Fruit fly (Drosophila melanogaster) whole organism, embryonic: ENCODE results near the gene gish.

Experiments
- Aef1 ChIP-seq: fragments of 200-800 bp; sonication (Bioruptor generic); IDR thresholded peaks from 3 replicates; pipeline ENCODE4 v1.3.6; 2022; ENCODE audit warnings: missing biosample characterization, missing genetic modification characterization
- C15 ChIP-seq: fragments of 200-800 bp; sonication (Bioruptor generic); IDR thresholded peaks from 3 replicates; pipeline ENCODE4 v1.3.6; 2022; ENCODE audit warnings: missing biosample characterization, missing genetic modification characterization
- CG12769 ChIP-seq: fragments of 200-800 bp; sonication (Bioruptor generic); optimal IDR thresholded peaks from 2 replicates; lab custom pipeline; 2019; ENCODE audit warnings: missing biosample characterization, mild to moderate bottlenecking, missing genetic modification characterization, moderate library complexity
- CG13287 ChIP-seq: fragments of 200-800 bp; sonication (Bioruptor generic); IDR thresholded peaks from 2 replicates; pipeline ENCODE4 v1.3.6; 2022; ENCODE audit warnings: missing biosample characterization, missing genetic modification characterization; ENCODE audit not compliant: partially characterized antibody
- CG13894 ChIP-seq: fragments of 200-800 bp; sonication (Bioruptor generic); optimal IDR thresholded peaks from 3 replicates; lab custom pipeline; 2018; ENCODE audit warnings: missing biosample characterization, mild to moderate bottlenecking, missing genetic modification characterization, moderate library complexity
- CG17186 ChIP-seq: fragments of 200-800 bp; sonication (Bioruptor generic); optimal IDR thresholded peaks from 3 replicates; lab custom pipeline; 2017; ENCODE audit warnings: missing biosample characterization, missing genetic modification reagents, missing genetic modification characterization
- CG17361 ChIP-seq: fragments of 200-800 bp; sonication (Bioruptor generic); IDR thresholded peaks from 3 replicates; pipeline ENCODE4 v1.3.6; 2022; ENCODE audit warnings: missing biosample characterization, missing genetic modification characterization
- CG17829 ChIP-seq: fragments of 200-800 bp; optimal IDR thresholded peaks from 2 replicates; lab custom pipeline; 2019; ENCODE audit warnings: missing biosample characterization, mild to moderate bottlenecking, missing genetic modification characterization, moderate library complexity
- CG2199 ChIP-seq: fragments of 200-800 bp; sonication (Bioruptor generic); IDR thresholded peaks from 3 replicates; pipeline ENCODE4 v1.3.6; 2022; ENCODE audit warnings: missing biosample characterization, missing genetic modification characterization
- CG31365 ChIP-seq: fragments of 200-800 bp; sonication (Bioruptor generic); optimal IDR thresholded peaks from 2 replicates; lab custom pipeline; 2018; ENCODE audit warnings: missing biosample characterization, mild to moderate bottlenecking, missing genetic modification characterization
- CG4360 ChIP-seq: fragments of 200-800 bp; sonication (Bioruptor generic); IDR thresholded peaks from 2 replicates; pipeline ENCODE4 v1.3.6; 2022; ENCODE audit warnings: missing biosample characterization, missing genetic modification characterization
- CG6813 ChIP-seq: fragments of 200-800 bp; sonication (Bioruptor generic); optimal IDR thresholded peaks from 2 replicates; lab custom pipeline; 2017; ENCODE audit warnings: missing biosample characterization, missing genetic modification characterization, mild to moderate bottlenecking, moderate library complexity, missing genetic modification reagents
- CG7271 ChIP-seq: fragments of 200-800 bp; sonication (Bioruptor generic); optimal IDR thresholded peaks from 2 replicates; lab custom pipeline; 2018; ENCODE audit warnings: missing biosample characterization, mild to moderate bottlenecking, missing genetic modification characterization, moderate library complexity
- CG8924 ChIP-seq: fragments of 200-800 bp; optimal IDR thresholded peaks from 3 replicates; lab custom pipeline; 2019; ENCODE audit warnings: missing biosample characterization, mild to moderate bottlenecking, missing genetic modification characterization, moderate library complexity
- CTCF ChIP-seq: fragments of 200-800 bp; sonication (Bioruptor generic); optimal IDR thresholded peaks from 2 replicates; lab custom pipeline; 2017; ENCODE audit warnings: missing biosample characterization, mild to moderate bottlenecking, missing genetic modification characterization, moderate library complexity
- Dp ChIP-seq: fragments of 200-800 bp; sonication (Bioruptor generic); optimal IDR thresholded peaks from 2 replicates; lab custom pipeline; 2018; ENCODE audit warnings: missing biosample characterization, mild to moderate bottlenecking, missing genetic modification characterization, moderate library complexity
- Fer1 ChIP-seq: fragments of 200-800 bp; sonication (Bioruptor generic); optimal IDR thresholded peaks from 2 replicates; lab custom pipeline; 2017; ENCODE audit warnings: missing biosample characterization, mild to moderate bottlenecking, missing genetic modification characterization
- Fer2 ChIP-seq: fragments of 200-800 bp; sonication (Bioruptor generic); optimal IDR thresholded peaks from 2 replicates; lab custom pipeline; 2018; ENCODE audit warnings: missing biosample characterization, mild to moderate bottlenecking, missing genetic modification characterization, moderate library complexity
- HLH4C ChIP-seq: fragments of 200-800 bp; sonication (Bioruptor generic); IDR thresholded peaks from 3 replicates; pipeline ENCODE4 v1.3.6; 2022; ENCODE audit warnings: missing biosample characterization, missing genetic modification characterization; ENCODE audit not compliant: partially characterized antibody
- HmgZ ChIP-seq: fragments of 200-800 bp; sonication (Bioruptor generic); optimal IDR thresholded peaks from 2 replicates; lab custom pipeline; 2018; ENCODE audit warnings: missing biosample characterization, mild to moderate bottlenecking, missing genetic modification characterization
- NC2α ChIP-seq: fragments of 200-800 bp; sonication (Bioruptor generic); optimal IDR thresholded peaks from 2 replicates; lab custom pipeline; 2016; ENCODE audit warnings: missing biosample characterization, missing genetic modification characterization
- Opbp ChIP-seq: fragments of 200-800 bp; sonication (Bioruptor generic); IDR thresholded peaks from 3 replicates; pipeline ENCODE4 v1.3.6; 2022; ENCODE audit warnings: missing biosample characterization, missing genetic modification characterization; ENCODE audit not compliant: partially characterized antibody
- Optix ChIP-seq: fragments of 200-800 bp; sonication (Bioruptor generic); IDR thresholded peaks from 3 replicates; pipeline ENCODE4 v1.3.6; 2022; ENCODE audit warnings: missing biosample characterization, missing genetic modification characterization
- Pdp1 ChIP-seq, 2 experiments: fragments of 200-800 bp; sonication (Bioruptor generic); optimal IDR thresholded peaks; 3 replicates each; lab custom pipeline; 2016; ENCODE audit warnings: missing biosample characterization in 2 of 2, missing genetic modification characterization in 2 of 2, mild to moderate bottlenecking in 1 of 2, moderate library complexity in 1 of 2
- Ptx1 ChIP-seq: fragments of 200-800 bp; sonication (Bioruptor generic); IDR thresholded peaks from 2 replicates; pipeline ENCODE4 v1.3.6; 2022; ENCODE audit warnings: missing biosample characterization, missing genetic modification characterization
- Tbp ChIP-seq: fragments of >200 bp; optimal IDR thresholded peaks from 2 replicates; lab custom pipeline; 2018; ENCODE audit warnings: missing biosample characterization, missing genetic modification characterization
- YL-1 ChIP-seq: fragments of 200-800 bp; sonication (Bioruptor generic); optimal IDR thresholded peaks from 3 replicates; lab custom pipeline; 2017; ENCODE audit warnings: missing biosample characterization, mild to moderate bottlenecking, missing genetic modification characterization
- amos ChIP-seq: fragments of 200-800 bp; sonication (Bioruptor generic); IDR thresholded peaks from 2 replicates; pipeline ENCODE4 v1.3.6; 2022; ENCODE audit warnings: missing biosample characterization, missing genetic modification characterization; ENCODE audit not compliant: partially characterized antibody
- dimm ChIP-seq: fragments of 200-800 bp; sonication (Bioruptor generic); IDR thresholded peaks from 2 replicates; pipeline ENCODE4 v1.3.6; 2022; ENCODE audit warnings: missing biosample characterization, missing genetic modification characterization
- exex ChIP-seq: fragments of 200-800 bp; sonication (Bioruptor generic); optimal IDR thresholded peaks from 4 replicates; lab custom pipeline; 2018; ENCODE audit warnings: missing biosample characterization, mild to moderate bottlenecking, missing genetic modification characterization, moderate library complexity
- gcm2 ChIP-seq: fragments of 200-800 bp; sonication (Bioruptor generic); optimal IDR thresholded peaks from 2 replicates; lab custom pipeline; 2016; ENCODE audit warnings: missing biosample characterization, missing genetic modification characterization
- grau ChIP-seq: fragments of 200-800 bp; optimal IDR thresholded peaks from 3 replicates; lab custom pipeline; 2019; ENCODE audit warnings: missing biosample characterization, mild to moderate bottlenecking, missing genetic modification characterization, moderate library complexity
- grn ChIP-seq: fragments of 200-800 bp; sonication (Bioruptor generic); optimal IDR thresholded peaks from 3 replicates; lab custom pipeline; 2017; ENCODE audit warnings: missing biosample characterization, missing genetic modification characterization
- gro ChIP-seq: fragments of 200-800 bp; sonication (Bioruptor generic); optimal IDR thresholded peaks from 2 replicates; lab custom pipeline; 2016; ENCODE audit warnings: missing biosample characterization, missing genetic modification characterization
- gsb-n ChIP-seq: fragments of 200-800 bp; sonication (Bioruptor generic); optimal IDR thresholded peaks from 3 replicates; lab custom pipeline; 2018; ENCODE audit warnings: missing biosample characterization, mild to moderate bottlenecking, missing genetic modification characterization
- kah ChIP-seq: fragments of 200-800 bp; sonication (Bioruptor generic); optimal IDR thresholded peaks from 2 replicates; lab custom pipeline; 2018; ENCODE audit warnings: missing biosample characterization, mild to moderate bottlenecking, missing genetic modification characterization
- lbe ChIP-seq: fragments of 200-800 bp; sonication (Bioruptor generic); optimal IDR thresholded peaks from 2 replicates; lab custom pipeline; 2016; ENCODE audit warnings: missing biosample characterization, mild to moderate bottlenecking, missing genetic modification characterization
- mld ChIP-seq: fragments of 200-800 bp; sonication (Bioruptor generic); IDR thresholded peaks from 3 replicates; pipeline ENCODE4 v1.3.6; 2022; ENCODE audit warnings: missing biosample characterization, missing genetic modification characterization; ENCODE audit not compliant: partially characterized antibody
- nerfin-1 ChIP-seq: fragments of 200-800 bp; sonication (Bioruptor generic); optimal IDR thresholded peaks from 3 replicates; lab custom pipeline; 2019; ENCODE audit warnings: missing biosample characterization, mild to moderate bottlenecking, missing genetic modification characterization, moderate library complexity
- nmo ChIP-seq: fragments of 200-800 bp; sonication (Bioruptor generic); optimal IDR thresholded peaks from 2 replicates; lab custom pipeline; 2018; ENCODE audit warnings: missing biosample characterization, mild to moderate bottlenecking, missing genetic modification characterization, moderate library complexity
- pzg ChIP-seq: fragments of 200-800 bp; sonication (Bioruptor generic); optimal IDR thresholded peaks from 3 replicates; lab custom pipeline; 2018; ENCODE audit warnings: missing biosample characterization, mild to moderate bottlenecking, missing genetic modification characterization, moderate library complexity
- sd ChIP-seq: fragments of 200-800 bp; sonication (Bioruptor generic); optimal IDR thresholded peaks from 3 replicates; lab custom pipeline; 2018; ENCODE audit warnings: missing biosample characterization, mild to moderate bottlenecking, missing genetic modification characterization, moderate library complexity
- sens ChIP-seq: fragments of 200-800 bp; sonication (Bioruptor generic); peaks from one replicate; lab custom pipeline; 2016; ENCODE audit warnings: missing biosample characterization, missing genetic modification characterization
- sens-2 ChIP-seq: fragments of 200-800 bp; sonication (Bioruptor generic); IDR thresholded peaks from 2 replicates; pipeline ENCODE4 v1.3.6; 2022; ENCODE audit warnings: missing biosample characterization, missing genetic modification characterization
- slbo ChIP-seq: fragments of 200-800 bp; sonication (Bioruptor generic); IDR thresholded peaks from 2 replicates; pipeline ENCODE4 v1.3.6; 2022; ENCODE audit warnings: missing biosample characterization, missing genetic modification characterization
- sqz ChIP-seq: fragments of 200-800 bp; sonication (Bioruptor generic); optimal IDR thresholded peaks from 3 replicates; lab custom pipeline; 2018; ENCODE audit warnings: missing biosample characterization, mild to moderate bottlenecking, missing genetic modification characterization
- sr ChIP-seq: fragments of 200-800 bp; sonication (Bioruptor generic); IDR thresholded peaks from 3 replicates; pipeline ENCODE4 v1.3.6; 2022; ENCODE audit warnings: missing biosample characterization, missing genetic modification characterization
- stwl ChIP-seq: fragments of 200-800 bp; sonication (Bioruptor generic); optimal IDR thresholded peaks from 3 replicates; lab custom pipeline; 2018; ENCODE audit warnings: missing biosample characterization, mild to moderate bottlenecking, missing genetic modification characterization, moderate library complexity
- trem ChIP-seq: fragments of 200-800 bp; optimal IDR thresholded peaks from 3 replicates; lab custom pipeline; 2019; ENCODE audit warnings: missing biosample characterization, mild to moderate bottlenecking, missing genetic modification characterization, moderate library complexity
- zen ChIP-seq: fragments of 200-800 bp; sonication (Bioruptor generic); optimal IDR thresholded peaks from 3 replicates; lab custom pipeline; 2018; ENCODE audit warnings: missing biosample characterization, mild to moderate bottlenecking, missing genetic modification characterization, moderate library complexity

The gish gene

DNA sequence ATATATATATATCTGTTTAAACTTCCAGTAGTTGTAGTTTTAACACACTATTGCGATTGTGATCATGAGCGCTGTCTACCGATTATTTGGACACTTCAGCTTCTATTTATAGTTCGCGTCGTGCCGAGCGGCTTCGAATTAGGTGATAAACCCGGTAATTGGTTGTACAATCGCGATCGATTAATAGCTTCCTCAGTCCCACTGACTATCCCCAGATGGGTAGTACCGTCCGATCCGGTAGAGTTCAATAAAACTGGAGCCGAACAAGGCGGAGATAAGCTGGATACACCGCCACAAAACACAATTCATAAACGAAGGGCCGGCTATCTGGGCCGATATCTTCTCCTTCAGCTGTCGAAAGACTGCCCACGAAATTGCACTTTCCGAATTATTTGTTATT is 65.6 kb downstream of the gish start:
- TF ChIP-seq dimm (no peak), exex (tag; lab: Kevin White, UChicago) (peak; percentile 86), Pdp1 (GFP tag; optimal IDR thresholded peaks at IDR 0.05; lab: Kevin White, UChicago) (peak in 1 of 2 experiments; percentile 20), mld (no peak), grn (GFP tag; lab: Kevin White, UChicago) (peak; percentile 58), sens (peak; percentile 41), CG13894 (peak; percentile 63), slbo (GFP tag; lab: Robert Waterston, UW) (no peak)

dm6 chr3R:16338342-16338741 is 66.1 kb downstream of the gish start:
- TF ChIP-seq amos (peak; percentile 49), CG2199 (peak; percentile 47; the same call in 2 of the 3 replicates), CG12769 (tag; lab: Kevin White, UChicago) (peak; percentile 26), kah (GFP tag; lab: Kevin White, UChicago) (no peak), CTCF (GFP tag; lab: Kevin White, UChicago) (peak; percentile 23), trem (tag; lab: Kevin White, UChicago) (peak; percentile 75), HmgZ (tag; lab: Kevin White, UChicago) (peak; percentile 28), lbe (peak; percentile 29), C15 (GFP tag; lab: Robert Waterston, UW) (no peak), Ptx1 (GFP tag; lab: Robert Waterston, UW) (no peak), stwl (tag; lab: Kevin White, UChicago) (peak; percentile 77), pzg (GFP tag; lab: Kevin White, UChicago) (peak; percentile 98), CG13287 (GFP tag; lab: Robert Waterston, UW) (peak; percentile 73), nmo (GFP tag; lab: Kevin White, UChicago) (peak; percentile 20), CG17361 (GFP tag; lab: Robert Waterston, UW) (peak; percentile 18; the same call in 1 of the 3 replicates), NC2α (GFP tag; lab: Kevin White, UChicago) (peak; percentile 97), CG7271 (tag; lab: Kevin White, UChicago) (peak; percentile 24), Opbp (GFP tag; lab: Robert Waterston, UW) (peak; percentile 49; the same call in 2 of the 3 replicates), CG8924 (tag; lab: Kevin White, UChicago) (peak; percentile 43), Fer1 (peak; percentile 36), Optix (GFP tag; lab: Robert Waterston, UW) (no peak), Fer2 (tag; lab: Kevin White, UChicago) (no peak), nerfin-1 (tag; lab: Kevin White, UChicago) (peak; percentile 39), gro (GFP tag; lab: Kevin White, UChicago) (peak; percentile 40), CG4360 (peak; percentile 97), sr (GFP tag; lab: Robert Waterston, UW) (0 out of 3 replicates have a peak, but pooled peaks have one; percentile 16), CG6813 (GFP tag; lab: Kevin White, UChicago) (no peak), Aef1 (peak; percentile 76), sd (tag; lab: Kevin White, UChicago) (peak; percentile 44), CG31365 (no peak), CG17829 (tag; lab: Kevin White, UChicago) (peak; percentile 58), YL-1 (GFP tag; lab: Kevin White, UChicago) (peak; percentile 30), Dp (peak; percentile 97), CG17186 (GFP tag; lab: Kevin White, UChicago) (peak; percentile 65), grau (peak; percentile 25), sqz (peak; percentile 2), gcm2 (GFP tag; lab: Kevin White, UChicago) (no peak), zen (tag; lab: Kevin White, UChicago) (peak; percentile 23), HLH4C (GFP tag; lab: Robert Waterston, UW) (0 out of 3 replicates have a peak, but pooled peaks have one; percentile 29), Tbp (GFP tag; lab: Kevin White, UChicago) (peak; percentile 92), gsb-n (peak; percentile 15), sens-2 (GFP tag; lab: Robert Waterston, UW) (no peak)
